Fruit fly (Drosophila melanogaster) whole organism, adult: ENCODE data around the gene Pp1-87B.

Experiments
- Clk ChIP-seq: fragments of 200-800 bp; sonication (Bioruptor generic); optimal IDR thresholded peaks from 2 replicates; lab custom pipeline; 2017; ENCODE audit warnings: missing biosample characterization, missing genetic modification characterization
- cnc ChIP-seq, 2 experiments: fragments of >200 bp; optimal IDR thresholded peaks; 2 replicates each; lab custom pipeline; 2017

DNA sequence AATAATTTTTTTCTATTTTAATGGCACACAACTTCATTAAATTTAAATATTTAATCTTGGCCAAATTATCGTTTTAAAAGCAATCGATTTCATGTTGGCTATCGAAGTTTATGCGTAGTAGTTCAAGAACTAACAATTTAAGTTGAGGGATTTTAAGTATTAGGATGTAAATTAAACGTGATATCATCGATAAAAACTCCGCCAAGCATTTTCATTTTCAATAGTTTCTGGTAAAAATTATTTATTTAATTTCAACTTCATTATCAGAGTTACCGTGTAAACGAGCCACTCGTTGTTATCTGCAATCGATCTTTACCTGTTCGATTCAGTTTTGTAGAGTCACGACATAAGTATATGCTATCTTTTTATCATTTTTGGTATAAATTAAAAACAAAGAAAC, 22.8 kb downstream of the Pp1-87B start:
- TF ChIP-seq Clk (GFP tag; lab: Kevin White, UChicago) (peak; percentile 95), cnc (optimal IDR thresholded peaks at IDR 0.05; lab: Kevin White, UChicago) (no peak)
